Worm (Caenorhabditis elegans) whole organism, L4 larva: Measurements from ENCODE around the gene F40C5.2.

Experiments used
- F10B5.3 ChIP-seq: sonication (generic microtip); optimal IDR thresholded peaks from 2 replicates; lab custom pipeline; 2016; ENCODE audit warnings: mild to moderate bottlenecking, missing genetic modification characterization, missing compliant biosample characterization
- F37D6.2 ChIP-seq: sonication (generic microtip); optimal IDR thresholded peaks from 2 replicates; lab custom pipeline; 2016; ENCODE audit warnings: mild to moderate bottlenecking, missing genetic modification characterization, missing compliant biosample characterization
- Y48G9A.11 ChIP-seq: fragments of 200-800 bp; sonication (Bioruptor generic); IDR thresholded peaks from 2 replicates; pipeline ENCODE4 v1.3.6; 2022; ENCODE audit warnings: missing genetic modification reagents, missing genetic modification characterization, missing compliant biosample characterization
- ZK337.2 ChIP-seq: fragments of 200-800 bp; sonication (Bioruptor generic); IDR thresholded peaks from 2 replicates; pipeline ENCODE4 v1.3.6; 2022; ENCODE audit warnings: missing genetic modification reagents, missing genetic modification characterization, missing compliant biosample characterization
- aha-1 ChIP-seq: fragments of 150-350 bp; peaks from one replicate; lab custom pipeline; 2014; ENCODE audit warnings: missing biosample characterization, missing genetic modification characterization
- aly-2 ChIP-seq: sonication (generic microtip); optimal IDR thresholded peaks from 2 replicates; lab custom pipeline; 2018; ENCODE audit warnings: missing biosample characterization, missing genetic modification characterization
- ama-1 ChIP-seq: fragments of 150-350 bp; optimal IDR thresholded peaks from 2 replicates; lab custom pipeline; 2014; ENCODE audit warnings: inconsistent platforms, mixed read lengths
- arid-1 ChIP-seq: fragments of 200-800 bp; sonication (Bioruptor generic); conservative IDR thresholded peaks from 2 replicates; pipeline ENCODE4 v1.3.6; 2022; ENCODE audit warnings: missing genetic modification reagents, missing genetic modification characterization, missing compliant biosample characterization
- attf-4 ChIP-seq: sonication (generic microtip); optimal IDR thresholded peaks from 3 replicates; lab custom pipeline; 2017; ENCODE audit warnings: missing biosample characterization, missing genetic modification characterization
- ceh-20 ChIP-seq: fragments of 200-800 bp; sonication (Bioruptor generic); IDR thresholded peaks from 2 replicates; pipeline ENCODE4 v1.3.6; 2022; ENCODE audit warnings: missing genetic modification reagents, missing genetic modification characterization, missing compliant biosample characterization
- ceh-32 ChIP-seq: sonication (generic microtip); optimal IDR thresholded peaks from 2 replicates; lab custom pipeline; 2016; ENCODE audit warnings: mild to moderate bottlenecking, missing genetic modification characterization, missing compliant biosample characterization; ENCODE audit not compliant: poor library complexity
- daf-16 ChIP-seq, 3 experiments: sonication (generic microtip); optimal IDR thresholded peaks; 2 replicates each; lab custom pipeline; 2016 to 2017; ENCODE audit warnings: missing genetic modification characterization in 3 of 3, missing genetic modification reagents in 3 of 3, mild to moderate bottlenecking in 2 of 3, missing compliant biosample characterization in 2 of 3, missing biosample characterization in 1 of 3, moderate library complexity in 1 of 3
- dpl-1 ChIP-seq: fragments of 150-350 bp; optimal IDR thresholded peaks from 2 replicates; lab custom pipeline; 2014; ENCODE audit warnings: missing biosample characterization, missing genetic modification reagents, missing genetic modification characterization
- dve-1 ChIP-seq: sonication (generic microtip); optimal IDR thresholded peaks from 2 replicates; lab custom pipeline; 2017; ENCODE audit warnings: antibody characterized with exemption, mild to moderate bottlenecking, missing genetic modification characterization, missing compliant biosample characterization; ENCODE audit not compliant: insufficient read depth
- egl-27 ChIP-seq: sonication (generic microtip); optimal IDR thresholded peaks from 3 replicates; lab custom pipeline; 2017; ENCODE audit warnings: missing biosample characterization, missing genetic modification reagents, missing genetic modification characterization
- egl-43 ChIP-seq: fragments of 200-800 bp; sonication (Bioruptor generic); IDR thresholded peaks from 2 replicates; pipeline ENCODE4 v1.3.6; 2022; ENCODE audit warnings: missing genetic modification reagents, missing genetic modification characterization, missing compliant biosample characterization
- fos-1 ChIP-seq: fragments of 150-350 bp; optimal IDR thresholded peaks from 2 replicates; lab custom pipeline; 2014; ENCODE audit warnings: missing biosample characterization, missing genetic modification characterization
- hif-1 ChIP-seq, 2 experiments: sonication (generic microtip); optimal IDR thresholded peaks; 2 replicates each; lab custom pipeline; 2016 to 2017; ENCODE audit warnings: missing compliant biosample characterization in 2 of 2, missing genetic modification characterization in 2 of 2, missing genetic modification reagents in 2 of 2, missing genotype in 2 of 2, mild to moderate bottlenecking in 1 of 2
- hlh-11 ChIP-seq: fragments of 200-800 bp; sonication (Bioruptor generic); optimal IDR thresholded peaks from 2 replicates; lab custom pipeline; 2018; ENCODE audit warnings: mild to moderate bottlenecking, missing genetic modification characterization, missing compliant biosample characterization
- hlh-30 ChIP-seq: sonication (generic microtip); optimal IDR thresholded peaks from 2 replicates; lab custom pipeline; 2017; ENCODE audit warnings: antibody characterized with exemption, mild to moderate bottlenecking, missing genetic modification characterization, missing compliant biosample characterization; ENCODE audit not compliant: insufficient read depth
- hmg-1.1 ChIP-seq: fragments of 200-800 bp; sonication (Bioruptor generic); IDR thresholded peaks from 2 replicates; pipeline ENCODE4 v1.3.6; 2022; ENCODE audit warnings: missing genetic modification reagents, missing genetic modification characterization, missing compliant biosample characterization
- jun-1 ChIP-seq: fragments of 150-350 bp; optimal IDR thresholded peaks from 2 replicates; lab custom pipeline; 2014; ENCODE audit warnings: missing biosample characterization, missing genetic modification reagents, missing genetic modification characterization
- lin-13 ChIP-seq: fragments of 150-350 bp; optimal IDR thresholded peaks from 2 replicates; lab custom pipeline; 2014; ENCODE audit warnings: missing biosample characterization, missing genetic modification reagents, missing genetic modification characterization
- lin-29 ChIP-seq: fragments of 200-800 bp; sonication (Bioruptor generic); IDR thresholded peaks from 2 replicates; pipeline ENCODE4 v1.3.6; 2022; ENCODE audit warnings: missing genetic modification reagents, missing genetic modification characterization, missing compliant biosample characterization
- lin-38 ChIP-seq: fragments of 200-800 bp; sonication (Bioruptor generic); IDR thresholded peaks from 2 replicates; pipeline ENCODE4 v1.3.6; 2022; ENCODE audit warnings: missing genetic modification reagents, missing genetic modification characterization, missing compliant biosample characterization
- lsy-2 ChIP-seq, 2 experiments: fragments of 150-350 bp in 1 of 2; sonication (generic microtip) in 1 of 2; optimal IDR thresholded peaks; 2 replicates each; lab custom pipeline; 2014 to 2017; ENCODE audit warnings: missing biosample characterization in 2 of 2, missing genetic modification characterization in 2 of 2
- madf-5 ChIP-seq, 2 experiments: fragments of 200-800 bp; sonication (Bioruptor generic); IDR thresholded peaks; 2 replicates each; pipeline ENCODE4 v1.3.6; 2022; ENCODE audit warnings: missing compliant biosample characterization in 2 of 2, missing genetic modification characterization in 2 of 2
- mep-1 ChIP-seq: fragments of 150-350 bp; sonication (generic microtip); optimal IDR thresholded peaks from 3 replicates; lab custom pipeline; 2014; ENCODE audit warnings: missing biosample characterization, missing genetic modification characterization
- mes-2 ChIP-seq: sonication (generic microtip); optimal IDR thresholded peaks from 2 replicates; lab custom pipeline; 2016; ENCODE audit warnings: missing genotype, mild to moderate bottlenecking, missing genetic modification characterization, missing compliant biosample characterization; ENCODE audit not compliant: poor library complexity, severe bottlenecking
- mxl-2 ChIP-seq: fragments of 200-800 bp; sonication (Bioruptor generic); conservative IDR thresholded peaks from 2 replicates; pipeline ENCODE4 v1.3.6; 2022; ENCODE audit warnings: missing genetic modification reagents, missing genetic modification characterization, missing compliant biosample characterization
- mxl-3 ChIP-seq: fragments of 200-800 bp; sonication (Bioruptor generic); optimal IDR thresholded peaks from 2 replicates; lab custom pipeline; 2018; ENCODE audit warnings: mild to moderate bottlenecking, missing genetic modification characterization, missing compliant biosample characterization
- nhr-102 ChIP-seq: sonication (generic microtip); optimal IDR thresholded peaks from 2 replicates; lab custom pipeline; 2016; ENCODE audit warnings: mild to moderate bottlenecking, missing genetic modification characterization, moderate library complexity, missing compliant biosample characterization
- nhr-41 ChIP-seq: fragments of 200-800 bp; sonication (Bioruptor generic); IDR thresholded peaks from 2 replicates; pipeline ENCODE4 v1.3.6; 2022; ENCODE audit warnings: missing genetic modification reagents, missing genetic modification characterization, missing compliant biosample characterization
- nhr-42 ChIP-seq: fragments of 200-800 bp; sonication (Bioruptor generic); IDR thresholded peaks from 2 replicates; pipeline ENCODE4 v1.3.6; 2022; ENCODE audit warnings: missing genetic modification characterization, missing compliant biosample characterization
- pha-4 ChIP-seq, 2 experiments: fragments of 150-350 bp in 1 of 2; fragments of 200-800 bp in 1 of 2; sonication (Bioruptor generic) in 1 of 2; IDR thresholded peaks in 1 of 2; optimal IDR thresholded peaks in 1 of 2; 2 replicates each; pipeline versions ENCODE4 v1.3.6 to Lab custom; 2014 to 2022; ENCODE audit warnings: missing genetic modification characterization in 2 of 2, missing genetic modification reagents in 2 of 2, missing biosample characterization in 1 of 2, missing compliant biosample characterization in 1 of 2
- php-3 ChIP-seq: fragments of 200-800 bp; sonication (Bioruptor generic); IDR thresholded peaks from 2 replicates; pipeline ENCODE4 v1.3.6; 2022; ENCODE audit warnings: missing genetic modification reagents, missing genetic modification characterization, missing compliant biosample characterization
- saeg-2 ChIP-seq: fragments of 200-800 bp; sonication (Bioruptor generic); IDR thresholded peaks from 2 replicates; pipeline ENCODE4 v1.3.6; 2022; ENCODE audit warnings: missing genetic modification reagents, missing genetic modification characterization, missing compliant biosample characterization
- sdz-12 ChIP-seq: fragments of 200-800 bp; sonication (Bioruptor generic); optimal IDR thresholded peaks from 2 replicates; lab custom pipeline; 2018; ENCODE audit warnings: mild to moderate bottlenecking, missing genetic modification characterization, missing compliant biosample characterization
- set-16 ChIP-seq: fragments of 200-800 bp; sonication (Bioruptor generic); IDR thresholded peaks from 2 replicates; pipeline ENCODE4 v1.3.6; 2022; ENCODE audit warnings: missing genetic modification reagents, missing genetic modification characterization, missing compliant biosample characterization
- skn-1 ChIP-seq: fragments of 150-350 bp; optimal IDR thresholded peaks from 2 replicates; lab custom pipeline; 2014; ENCODE audit warnings: missing biosample characterization, missing genetic modification characterization
- snpc-1.2 ChIP-seq: fragments of 200-800 bp; sonication (Bioruptor generic); IDR thresholded peaks from 2 replicates; pipeline ENCODE4 v1.3.6; 2022; ENCODE audit warnings: missing genetic modification reagents, missing genetic modification characterization, missing compliant biosample characterization
- spr-1 ChIP-seq: sonication (generic microtip); optimal IDR thresholded peaks from 2 replicates; lab custom pipeline; 2016; ENCODE audit warnings: mild to moderate bottlenecking, missing genetic modification characterization, missing compliant biosample characterization
- tra-1 ChIP-seq: fragments of 200-800 bp; sonication (Bioruptor generic); IDR thresholded peaks from 2 replicates; pipeline ENCODE4 v1.3.6; 2022; ENCODE audit warnings: missing genetic modification reagents, missing genetic modification characterization, missing compliant biosample characterization
- unc-130 ChIP-seq: sonication (generic microtip); optimal IDR thresholded peaks from 2 replicates; lab custom pipeline; 2016; ENCODE audit warnings: missing genetic modification reagents, missing genetic modification characterization, missing compliant biosample characterization
- unc-62 ChIP-seq, 3 experiments: fragments of 150-350 bp in 1 of 3; sonication (generic microtip); optimal IDR thresholded peaks in 2 of 3; peaks in 1 of 3; 1 replicate in 1 of 3; 2 replicates in 2 of 3; lab custom pipeline; 2014 to 2017; ENCODE audit warnings: missing biosample characterization in 3 of 3, missing genetic modification characterization in 3 of 3, missing genetic modification reagents in 3 of 3, missing genotype in 1 of 3
- zip-2 ChIP-seq: fragments of 150-350 bp; optimal IDR thresholded peaks from 2 replicates; lab custom pipeline; 2014; ENCODE audit warnings: missing biosample characterization, missing genetic modification characterization

Gene F40C5.2

ce11 chrV:3587633-3588032, 16.8 kb downstream of the F40C5.2 start:
- no peak for TF ChIP-seq fos-1 (tag; lab: Kevin White, UChicago)
- peak; percentile 23 for TF ChIP-seq dve-1
- TF ChIP-seq ZK337.2 (GFP tag; lab: Robert Waterston, UW): 0 out of 2 replicates have a peak, but pooled peaks have one; percentile 18
- peak; percentile 35 for TF ChIP-seq set-16
- TF ChIP-seq sdz-12 (GFP tag; lab: Kevin White, UChicago): no peak
- peak; percentile 55 for TF ChIP-seq lin-38 (GFP tag; lab: Robert Waterston, UW)
- no peak for TF ChIP-seq daf-16 (GFP tag; optimal IDR thresholded peaks at IDR 0.05; lab: Kevin White, UChicago)
- TF ChIP-seq daf-16 (tag; optimal IDR thresholded peaks at IDR 0.05; lab: Kevin White, UChicago): no peak
- TF ChIP-seq tra-1 (GFP tag; lab: Robert Waterston, UW): no peak
- peak; percentile 38 for TF ChIP-seq mep-1 (tag; lab: Kevin White, UChicago)
- TF ChIP-seq F37D6.2 (tag; lab: Kevin White, UChicago): no peak
- TF ChIP-seq Y48G9A.11 (GFP tag; lab: Robert Waterston, UW): 0 out of 2 replicates have a peak, but pooled peaks have one; percentile 22
- TF ChIP-seq dpl-1 (GFP tag; lab: Kevin White, UChicago): peak; percentile 27
- no peak for TF ChIP-seq ceh-20 (GFP tag; lab: Robert Waterston, UW)
- TF ChIP-seq unc-62 (GFP tag; optimal IDR thresholded peaks at IDR 0.05 in 1 of 2; lab: Kevin White, UChicago): no peak
- TF ChIP-seq unc-62 (tag; optimal IDR thresholded peaks at IDR 0.05; lab: Kevin White, UChicago): no peak
- no peak for TF ChIP-seq skn-1 (tag; lab: Kevin White, UChicago)
- TF ChIP-seq mes-2: peak; percentile 75
- no peak for TF ChIP-seq egl-43 (GFP tag; lab: Robert Waterston, UW)
- 0 out of 2 replicates have a peak, but pooled peaks have one; percentile 22 for TF ChIP-seq pha-4 (GFP tag; IDR thresholded peaks at IDR 0.05; lab: Robert Waterston, UW)
- TF ChIP-seq pha-4 (tag; optimal IDR thresholded peaks at IDR 0.05; lab: Kevin White, UChicago): no peak
- no peak for TF ChIP-seq egl-27 (tag; lab: Kevin White, UChicago)
- no peak for TF ChIP-seq ceh-32 (tag; lab: Kevin White, UChicago)
- TF ChIP-seq lsy-2 (tag; optimal IDR thresholded peaks at IDR 0.05; lab: Kevin White, UChicago): peak in 1 of 2 experiments; percentile 29
- TF ChIP-seq php-3 (GFP tag; lab: Robert Waterston, UW): no peak
- TF ChIP-seq aly-2 (tag; lab: Kevin White, UChicago): no peak
- TF ChIP-seq madf-5 (GFP tag; IDR thresholded peaks at IDR 0.05; lab: Robert Waterston, UW): no peak
- no peak for TF ChIP-seq snpc-1.2 (GFP tag; lab: Robert Waterston, UW)
- TF ChIP-seq hif-1 (tag; optimal IDR thresholded peaks at IDR 0.05; lab: Kevin White, UChicago): peak in 1 of 2 experiments; percentile 39
- TF ChIP-seq nhr-41 (GFP tag; lab: Robert Waterston, UW): no peak
- 0 out of 2 replicates have a peak, but pooled peaks have one; percentile 15 for TF ChIP-seq hmg-1.1
- no peak for TF ChIP-seq mxl-3
- no peak for TF ChIP-seq mxl-2 (GFP tag; lab: Robert Waterston, UW)
- TF ChIP-seq unc-130 (GFP tag; lab: Kevin White, UChicago): no peak
- TF ChIP-seq nhr-102 (tag; lab: Kevin White, UChicago): no peak
- TF ChIP-seq aha-1 (tag; lab: Kevin White, UChicago): peak; percentile 75
- no peak for TF ChIP-seq ama-1 (lab: Kevin White, UChicago)
- TF ChIP-seq saeg-2 (GFP tag; lab: Robert Waterston, UW): no peak
- TF ChIP-seq, all 104 proteins: peak for 13

- 0 out of 2 replicates have a peak, but pooled peaks have one; percentile 36 for TF ChIP-seq arid-1 (GFP tag; lab: Robert Waterston, UW)
- no peak for TF ChIP-seq nhr-41 (GFP tag; lab: Robert Waterston, UW)
- no peak for TF ChIP-seq set-16
- TF ChIP-seq snpc-1.2 (GFP tag; lab: Robert Waterston, UW): peak; percentile 47; the same call in 1 of the 2 replicates
- no peak for TF ChIP-seq lin-29 (GFP tag; lab: Robert Waterston, UW)
- TF ChIP-seq hlh-11 (tag; lab: Kevin White, UChicago): no peak
- TF ChIP-seq zip-2 (tag; lab: Kevin White, UChicago): no peak
- no peak for TF ChIP-seq jun-1 (tag; lab: Kevin White, UChicago)
- peak; percentile 42 for TF ChIP-seq lin-13 (GFP tag; lab: Kevin White, UChicago)
- no peak for TF ChIP-seq hlh-30 (tag; lab: Kevin White, UChicago)
- TF ChIP-seq F10B5.3 (tag; lab: Kevin White, UChicago): no peak
- no peak for TF ChIP-seq attf-4
- TF ChIP-seq F37D6.2 (tag; lab: Kevin White, UChicago): no peak
- TF ChIP-seq pha-4 (GFP tag; IDR thresholded peaks at IDR 0.05; lab: Robert Waterston, UW): no peak
- no peak for TF ChIP-seq pha-4 (tag; optimal IDR thresholded peaks at IDR 0.05; lab: Kevin White, UChicago)
- 0 out of 2 replicates have a peak, but pooled peaks have one; percentile 24 for TF ChIP-seq nhr-42 (GFP tag; lab: Robert Waterston, UW)
- no peak for TF ChIP-seq dve-1
- TF ChIP-seq hmg-1.1: peak; percentile 44; the same call in 1 of the 2 replicates
- no peak for TF ChIP-seq sdz-12 (GFP tag; lab: Kevin White, UChicago)
- TF ChIP-seq spr-1: no peak
- no peak for TF ChIP-seq aha-1 (tag; lab: Kevin White, UChicago)
Measured at ce11 chrV:3588223-3588622, 17.4 kb downstream of the F40C5.2 start.
